Worm (Caenorhabditis elegans) whole organism, late embryonic: ENCODE measurements around the gene chil-1.

Experiments used
- ahr-1 ChIP-seq: sonication (generic microtip); optimal IDR thresholded peaks from 2 replicates; lab custom pipeline; 2016; ENCODE audit warnings: missing genetic modification characterization, missing compliant biosample characterization
- ceh-6 ChIP-seq: fragments of 200-800 bp; sonication (Bioruptor generic); optimal IDR thresholded peaks from 2 replicates; lab custom pipeline; 2018; ENCODE audit warnings: mild to moderate bottlenecking, missing genetic modification characterization, missing compliant biosample characterization
- dve-1 ChIP-seq: sonication (generic microtip); optimal IDR thresholded peaks from 2 replicates; lab custom pipeline; 2017; ENCODE audit warnings: antibody characterized with exemption, mild to moderate bottlenecking, missing genetic modification characterization, missing compliant biosample characterization
- eyg-1 ChIP-seq: sonication (generic microtip); optimal IDR thresholded peaks from 2 replicates; lab custom pipeline; 2016; ENCODE audit warnings: missing genotype, missing genetic modification characterization, missing compliant biosample characterization
- hlh-13 ChIP-seq: fragments of 200-800 bp; sonication (Bioruptor generic); optimal IDR thresholded peaks from 2 replicates; lab custom pipeline; 2018; ENCODE audit warnings: mild to moderate bottlenecking, missing genetic modification characterization, missing compliant biosample characterization
- pha-2 ChIP-seq: sonication (generic microtip); optimal IDR thresholded peaks from 2 replicates; lab custom pipeline; 2017; ENCODE audit warnings: mild to moderate bottlenecking, missing genetic modification characterization, missing compliant biosample characterization
- pqm-1 ChIP-seq: sonication (generic microtip); optimal IDR thresholded peaks from 2 replicates; lab custom pipeline; 2016; ENCODE audit warnings: missing genetic modification characterization, missing compliant biosample characterization
- zip-5 ChIP-seq: sonication (generic microtip); optimal IDR thresholded peaks from 2 replicates; lab custom pipeline; 2016; ENCODE audit warnings: missing genetic modification characterization, missing compliant biosample characterization

ce11 chrII:9891823-9892222 lies 25.5 kb upstream of the chil-1 start:
- no peak for TF ChIP-seq ceh-6 (GFP tag; lab: Kevin White, UChicago)
- no peak for TF ChIP-seq pha-2 (tag; lab: Kevin White, UChicago)
- no peak for TF ChIP-seq pqm-1 (tag; lab: Kevin White, UChicago)
- no peak for TF ChIP-seq zip-5
- TF ChIP-seq ahr-1 (tag; lab: Kevin White, UChicago) = no peak
- TF ChIP-seq dve-1 = no peak
- TF ChIP-seq eyg-1 = no peak
- no peak for TF ChIP-seq hlh-13
